Worm (Caenorhabditis elegans): ENCODE results near the gene fbxa-54.

DNA sequence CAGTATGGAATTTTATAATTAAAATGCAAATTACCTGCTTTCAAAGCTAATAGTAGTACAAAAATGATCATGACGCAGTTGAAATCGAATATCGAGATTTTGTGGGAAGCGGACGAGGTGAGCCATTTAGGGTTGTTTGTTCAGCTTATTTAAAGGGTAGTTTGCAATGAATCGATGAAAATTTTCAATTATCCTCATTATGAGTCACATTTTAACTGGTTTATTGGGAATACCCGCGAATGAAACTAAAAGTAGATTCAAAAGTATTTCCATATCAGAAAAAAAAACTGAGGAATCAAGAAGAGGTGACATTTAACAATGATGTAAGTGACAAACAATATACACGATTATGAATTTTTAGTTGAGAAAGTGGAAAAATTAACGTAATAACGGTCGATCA, 36.8 kb upstream of the fbxa-54 start, which contains the start of gene F23H11.7:
- TF ChIP-seq nhr-28 (tag; optimal IDR thresholded peaks at IDR 0.05) (no peak), ces-1 (GFP tag; optimal IDR thresholded peaks at IDR 0.05) (no peak), elt-3 (tag; optimal IDR thresholded peaks at IDR 0.05) (no peak), snpc-4 (tag; optimal IDR thresholded peaks at IDR 0.05) (no peak), ham-2 (GFP tag; optimal IDR thresholded peaks at IDR 0.05) (no peak), lin-32 (GFP tag; optimal IDR thresholded peaks at IDR 0.05) (no peak)

Data from whole organism, mixed stage, embryonic.